Worm (Caenorhabditis elegans) whole organism, L1 larva: ENCODE data around the gene C25F9.12.

Source experiments
- F16B12.6 ChIP-seq: fragments of 150-350 bp; optimal IDR thresholded peaks from 2 replicates; lab custom pipeline; 2014; ENCODE audit warnings: missing biosample characterization, missing genetic modification characterization
- ama-1 ChIP-seq: fragments of 150-350 bp; optimal IDR thresholded peaks from 2 replicates; lab custom pipeline; 2014
- ceh-88 ChIP-seq: fragments of 200-800 bp; sonication (Bioruptor generic); IDR thresholded peaks from 2 replicates; pipeline ENCODE4 v1.3.6; 2022; ENCODE audit warnings: missing genetic modification characterization, missing compliant biosample characterization
- mab-9 ChIP-seq: fragments of 200-800 bp; sonication (Bioruptor generic); IDR thresholded peaks from 2 replicates; pipeline ENCODE4 v1.3.6; 2022; ENCODE audit warnings: missing genetic modification reagents, missing genetic modification characterization, missing compliant biosample characterization
- nhr-12 ChIP-seq: sonication (generic microtip); optimal IDR thresholded peaks from 2 replicates; lab custom pipeline; 2017; ENCODE audit warnings: missing biosample characterization, missing genetic modification characterization
- nhr-237 ChIP-seq: fragments of 150-350 bp; optimal IDR thresholded peaks from 2 replicates; lab custom pipeline; 2014; ENCODE audit warnings: missing biosample characterization, missing genetic modification characterization
- nhr-76 ChIP-seq: sonication (generic microtip); optimal IDR thresholded peaks from 2 replicates; lab custom pipeline; 2017; ENCODE audit warnings: missing biosample characterization, missing genetic modification characterization
- unc-62 ChIP-seq: fragments of 150-350 bp; optimal IDR thresholded peaks from 2 replicates; lab custom pipeline; 2014; ENCODE audit warnings: missing biosample characterization, missing genetic modification reagents, missing genetic modification characterization

ce11 chrV:19371777-19372176 is 31.0 kb downstream of the C25F9.12 start:
- TF ChIP-seq unc-62 (GFP tag; lab: Kevin White, UChicago) (no peak), ama-1 (lab: Kevin White, UChicago) (no peak), F16B12.6 (no peak), nhr-12 (tag; lab: Kevin White, UChicago) (no peak), ceh-88 (GFP tag; lab: Robert Waterston, UW) (no peak), mab-9 (no peak), nhr-76 (tag; lab: Kevin White, UChicago) (no peak), nhr-237 (tag; lab: Kevin White, UChicago) (no peak)
